Worm (Caenorhabditis elegans): Measurements from ENCODE around the gene C34D10.1.

Gene C34D10.1

ce11 chrX:8019665-8020064 is 9.6 kb upstream of the C34D10.1 start (continued):
- TF ChIP-seq B0261.1 (tag; optimal IDR thresholded peaks at IDR 0.05) (peak; percentile 12), egrh-3 (GFP tag; IDR thresholded peaks at IDR 0.05) (peak; percentile 83), zfh-2 (GFP tag; conservative IDR thresholded peaks at IDR 0.05) (peak; percentile 97), Y95B8A.8 (GFP tag; IDR thresholded peaks at IDR 0.05) (peak; percentile 77; the same call in 1 of the 2 replicates), ceh-100 (GFP tag; IDR thresholded peaks at IDR 0.05) (no peak), sea-2 (GFP tag; IDR thresholded peaks at IDR 0.05) (no peak), ztf-3 (GFP tag; optimal IDR thresholded peaks at IDR 0.05) (peak; percentile 83), F52B5.7 (tag; optimal IDR thresholded peaks at IDR 0.05) (peak; percentile 75), snpc-4 (GFP tag; optimal IDR thresholded peaks at IDR 0.05) (no peak), snpc-4 (tag; optimal IDR thresholded peaks at IDR 0.05) (peak in 3 of 4 experiments; percentile 15 to 51 (median 21)), B0336.3 (GFP tag; IDR thresholded peaks at IDR 0.05) (peak; percentile 74), pbrm-1 (GFP tag; IDR thresholded peaks at IDR 0.05) (peak; percentile 80)

ce11 chrX:8021609-8022008 is 7.7 kb upstream of the C34D10.1 start:
- TF ChIP-seq snpc-4 (GFP tag; optimal IDR thresholded peaks at IDR 0.05), result no peak
- peak in 2 of 4 experiments; percentile 27 to 30 for TF ChIP-seq snpc-4 (tag; optimal IDR thresholded peaks at IDR 0.05)
- no peak for TF ChIP-seq ceh-58 (GFP tag; IDR thresholded peaks at IDR 0.05)
- TF ChIP-seq lir-1 (GFP tag; conservative IDR thresholded peaks at IDR 0.05), result peak; percentile 16; the same call in 1 of the 2 replicates
- TF ChIP-seq F23B12.7 (tag; optimal IDR thresholded peaks at IDR 0.05; ENCODE audit: insufficient read depth), result no peak
- TF ChIP-seq hmg-1.2 (GFP tag; IDR thresholded peaks at IDR 0.05), result peak; percentile 54
- peak; percentile 35 for TF ChIP-seq madf-10 (tag; optimal IDR thresholded peaks at IDR 0.05)
- TF ChIP-seq somi-1 (GFP tag; optimal IDR thresholded peaks at IDR 0.05), result peak; percentile 61
- TF ChIP-seq snpc-1.3 (tag; optimal IDR thresholded peaks at IDR 0.05; ENCODE audit: insufficient read depth), result no peak
- peak; percentile 94 for TF ChIP-seq K12H6.12 (tag; optimal IDR thresholded peaks at IDR 0.05)
- TF ChIP-seq snpc-3.4 (tag; optimal IDR thresholded peaks at IDR 0.05), result no peak
- no peak for TF ChIP-seq tbx-9 (tag; optimal IDR thresholded peaks at IDR 0.05; ENCODE audit: borderline replicate concordance)
- no peak for TF ChIP-seq unc-130 (GFP tag; optimal IDR thresholded peaks at IDR 0.05)
- TF ChIP-seq efl-1 (GFP tag; optimal IDR thresholded peaks at IDR 0.05), result no peak
- TF ChIP-seq sdz-38 (tag; optimal IDR thresholded peaks at IDR 0.05), result no peak
- no peak for TF ChIP-seq hmg-20 (GFP tag; IDR thresholded peaks at IDR 0.05)
- peak; percentile 65 for TF ChIP-seq C06A6.2 (GFP tag; conservative IDR thresholded peaks at IDR 0.05)
- TF ChIP-seq mcd-1 (GFP tag; IDR thresholded peaks at IDR 0.05), result peak; percentile 20; the same call in 1 of the 2 replicates
- no peak for TF ChIP-seq nhr-27 (tag; optimal IDR thresholded peaks at IDR 0.05)
- TF ChIP-seq D2030.7 (GFP tag; IDR thresholded peaks at IDR 0.05), result no peak
- peak; percentile 33 for TF ChIP-seq nhr-80 (tag; optimal IDR thresholded peaks at IDR 0.05)
- TF ChIP-seq ZK185.1 (tag; optimal IDR thresholded peaks at IDR 0.05; ENCODE audit: poor library complexity, severe bottlenecking), result peak; percentile 36
- no peak for TF ChIP-seq athp-1 (tag; optimal IDR thresholded peaks at IDR 0.05)
- TF ChIP-seq dpff-1 (tag; optimal IDR thresholded peaks at IDR 0.05), result no peak
- peak; percentile 18 for TF ChIP-seq T07F8.4 (tag; optimal IDR thresholded peaks at IDR 0.05)
- TF ChIP-seq nfya-1 (tag; optimal IDR thresholded peaks at IDR 0.05; ENCODE audit: borderline replicate concordance, insufficient read depth), result no peak
- no peak for TF ChIP-seq lag-1 (GFP tag; IDR thresholded peaks at IDR 0.05)
- TF ChIP-seq fkh-3 (tag; optimal IDR thresholded peaks at IDR 0.05), result no peak
- TF ChIP-seq rcor-1 (GFP tag; IDR thresholded peaks at IDR 0.05), result no peak
- TF ChIP-seq dox-1 (GFP tag; IDR thresholded peaks at IDR 0.05), result peak; percentile 54; the same call in 1 of the 2 replicates
- TF ChIP-seq Y67H2A.10 (GFP tag; conservative IDR thresholded peaks at IDR 0.05), result 0 out of 2 replicates have a peak, but pooled peaks have one; percentile 14
- 0 out of 2 replicates have a peak, but pooled peaks have one; percentile 42 for TF ChIP-seq ztf-25 (GFP tag; IDR thresholded peaks at IDR 0.05)
- no peak for TF ChIP-seq hrde-1 (tag; optimal IDR thresholded peaks at IDR 0.05; ENCODE audit: borderline replicate concordance)
- TF ChIP-seq lin-26 (GFP tag; IDR thresholded peaks at IDR 0.05), result peak; percentile 37; the same call in 1 of the 2 replicates
- peak; percentile 54; the same call in 1 of the 2 replicates for TF ChIP-seq pbrm-1 (GFP tag; IDR thresholded peaks at IDR 0.05)
- no peak for TF ChIP-seq mes-4 (tag; optimal IDR thresholded peaks at IDR 0.05)
- no peak for TF ChIP-seq nhr-120 (GFP tag; IDR thresholded peaks at IDR 0.05)
- no peak for TF ChIP-seq Y53F4B.3 (GFP tag; IDR thresholded peaks at IDR 0.05)

Measured in whole organism, young adult.